Fruit fly (Drosophila melanogaster): Measurements from ENCODE around the gene Dnaaf6.

DNA sequence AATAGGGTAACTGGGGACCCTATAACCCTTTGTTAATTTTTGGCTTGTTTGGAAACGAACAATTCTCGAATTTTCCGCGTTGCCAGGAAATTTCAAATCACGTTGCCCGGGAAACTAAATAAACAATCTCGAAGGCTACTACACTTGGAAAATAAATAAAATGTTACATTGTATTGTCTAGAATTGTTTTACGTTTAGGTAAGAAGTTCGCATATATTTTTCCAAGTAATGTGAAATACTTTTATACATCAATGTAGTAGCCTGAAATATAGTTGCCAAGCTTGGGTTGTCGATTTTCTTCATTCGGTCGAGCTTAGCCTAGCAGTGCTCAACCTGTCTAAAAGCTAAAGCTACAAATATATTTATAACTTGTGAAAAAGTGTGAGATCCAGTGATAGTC is at the start of gene Dnaaf6:
- no peak for TF ChIP-seq CG8478 (optimal IDR thresholded peaks at IDR 0.05)
- TF ChIP-seq CG31441 (GFP tag; IDR thresholded peaks at IDR 0.05) = no peak
- TF ChIP-seq slou (GFP tag; optimal IDR thresholded peaks at IDR 0.05) = no peak
- no peak for TF ChIP-seq CG7372 (GFP tag; IDR thresholded peaks at IDR 0.05)
- TF ChIP-seq Lpt (GFP tag; optimal IDR thresholded peaks at IDR 0.05) = no peak
- TF ChIP-seq Sox100B (GFP tag; optimal IDR thresholded peaks at IDR 0.05) = no peak
- TF ChIP-seq CG1647 (GFP tag; optimal IDR thresholded peaks at IDR 0.05) = no peak
- TF ChIP-seq Dfd (GFP tag; optimal IDR thresholded peaks at IDR 0.05) = no peak
- TF ChIP-seq CG17802 (tag; optimal IDR thresholded peaks at IDR 0.05) = no peak
- no peak for TF ChIP-seq CG11695 (GFP tag; IDR thresholded peaks at IDR 0.05)
- TF ChIP-seq sens-2 (GFP tag; IDR thresholded peaks at IDR 0.05) = no peak
- no peak for TF ChIP-seq Nf-YC (tag; optimal IDR thresholded peaks at IDR 0.05)
- TF ChIP-seq h (optimal IDR thresholded peaks at IDR 0.05) = no peak
